Fruit fly (Drosophila melanogaster): ENCODE measurements around the gene CG18284.
A peak's percentile ranks its signal among the peaks of the same experiment; 100 is the strongest.

Gene CG18284

dm6 chr2L:10681602-10682001 is 37.8 kb downstream of the CG18284 start, which contains the start of gene CG17107:
Gene CG17107 (plus strand): TSS chr2L:10681902.
- no peak for TF ChIP-seq CG10147 (GFP tag; optimal IDR thresholded peaks at IDR 0.05)
- TF ChIP-seq CG13123 (GFP tag; optimal IDR thresholded peaks at IDR 0.05): no peak
- TF ChIP-seq CG7745 (tag; optimal IDR thresholded peaks at IDR 0.05): no peak
- no peak for TF ChIP-seq CG3726 (GFP tag; IDR thresholded peaks at IDR 0.05)
- no peak for TF ChIP-seq lmd (GFP tag; IDR thresholded peaks at IDR 0.05)
- TF ChIP-seq CG15479 (GFP tag; optimal IDR thresholded peaks at IDR 0.05): no peak

DNA sequence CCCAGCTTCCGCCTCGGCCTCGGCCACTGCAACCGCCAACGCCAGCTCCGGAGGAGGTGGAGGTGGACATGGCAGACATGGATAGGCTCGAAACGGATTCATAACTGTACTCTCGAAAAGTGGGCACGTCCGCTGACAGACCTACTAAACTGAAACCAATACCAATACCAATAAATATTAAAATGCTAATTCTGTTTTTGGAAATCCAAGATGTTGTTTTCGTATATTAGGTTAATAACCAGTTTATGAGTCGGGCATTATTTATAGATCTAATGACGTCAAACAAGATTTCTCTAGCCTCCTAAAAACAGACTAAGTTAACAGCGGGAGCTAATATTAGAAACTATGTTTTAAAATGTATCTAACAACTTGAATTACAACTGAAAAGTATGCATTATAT is 38.4 kb downstream of the CG18284 start:
- TF ChIP-seq pros (GFP tag; optimal IDR thresholded peaks at IDR 0.05) (peak; percentile 42), chinmo (GFP tag; IDR thresholded peaks at IDR 0.05; ENCODE audit: partially characterized antibody) (0 out of 4 replicates have a peak, but pooled peaks have one; percentile 50), Vsx1 (GFP tag; optimal IDR thresholded peaks at IDR 0.05) (peak; percentile 12), tx (GFP tag; optimal IDR thresholded peaks at IDR 0.05) (no peak), CG34422 (GFP tag; IDR thresholded peaks at IDR 0.05) (no peak), slbo (GFP tag; IDR thresholded peaks at IDR 0.05) (0 out of 2 replicates have a peak, but pooled peaks have one; percentile 16), Mrtf (GFP tag; IDR thresholded peaks at IDR 0.05) (no peak), Ptx1 (GFP tag; IDR thresholded peaks at IDR 0.05) (no peak), abd-A (tag; optimal IDR thresholded peaks at IDR 0.05) (peak; percentile 95), Sry-β (GFP tag; optimal IDR thresholded peaks at IDR 0.05) (no peak), CG18262 (tag; optimal IDR thresholded peaks at IDR 0.05) (no peak), CG34224 (GFP tag; IDR thresholded peaks at IDR 0.05; ENCODE audit: partially characterized antibody) (no peak), vvl (GFP tag; IDR thresholded peaks at IDR 0.05) (peak; percentile 69; the same call in 1 of the 2 replicates), CG13894 (tag; optimal IDR thresholded peaks at IDR 0.05) (peak; percentile 8), so (GFP tag; IDR thresholded peaks at IDR 0.05) (no peak)

DNA sequence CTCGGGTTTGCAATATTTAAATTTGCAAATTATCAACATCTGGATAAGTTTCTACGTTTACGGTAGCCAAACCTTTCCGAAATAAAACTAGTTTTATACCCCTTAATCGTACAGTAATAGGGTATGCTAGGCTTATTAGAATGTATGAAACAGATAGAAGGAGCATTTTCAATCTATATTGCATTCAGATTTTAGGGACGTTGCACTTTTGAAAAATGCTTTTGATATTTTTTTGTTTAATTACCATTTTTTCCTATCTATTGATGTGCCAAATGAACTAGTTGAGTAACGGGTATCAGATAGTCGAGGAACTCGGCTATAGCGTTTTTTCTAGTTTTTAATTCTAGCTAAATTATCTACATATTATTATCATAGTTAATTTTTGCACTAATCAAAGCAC is 39.1 kb downstream of the CG18284 start:
- TF ChIP-seq CG2678 (tag; optimal IDR thresholded peaks at IDR 0.05) (peak; percentile 30), CG16813 (GFP tag; IDR thresholded peaks at IDR 0.05; ENCODE audit: partially characterized antibody) (0 out of 3 replicates have a peak, but pooled peaks have one; percentile 14), CG2875 (GFP tag; optimal IDR thresholded peaks at IDR 0.05) (no peak), CG4707 (GFP tag; optimal IDR thresholded peaks at IDR 0.05) (no peak), Lim3 (GFP tag; IDR thresholded peaks at IDR 0.05) (no peak), mld (GFP tag; IDR thresholded peaks at IDR 0.05; ENCODE audit: partially characterized antibody) (no peak), CG32532 (GFP tag; IDR thresholded peaks at IDR 0.05) (peak; percentile 61), mirr (GFP tag; optimal IDR thresholded peaks at IDR 0.05) (no peak), CG14860 (GFP tag; IDR thresholded peaks at IDR 0.05; ENCODE audit: partially characterized antibody) (no peak), CG11560 (tag; IDR thresholded peaks at IDR 0.05) (no peak), eve (GFP tag; optimal IDR thresholded peaks at IDR 0.05) (no peak), CG13624 (GFP tag; optimal IDR thresholded peaks at IDR 0.05) (no peak), pita (GFP tag; optimal IDR thresholded peaks at IDR 0.05) (no peak), dysf (GFP tag; IDR thresholded peaks at IDR 0.05) (peak; percentile 5; the same call in 1 of the 3 replicates), z (GFP tag; IDR thresholded peaks at IDR 0.05) (no peak), pzg (GFP tag; optimal IDR thresholded peaks at IDR 0.05) (no peak), CG18619 (GFP tag; optimal IDR thresholded peaks at IDR 0.05) (no peak), croc (GFP tag; conservative IDR thresholded peaks at IDR 0.05) (no peak), tio (GFP tag; optimal IDR thresholded peaks at IDR 0.05) (peak; percentile 18), CG7786 (GFP tag; optimal IDR thresholded peaks at IDR 0.05) (peak; percentile 10), zen (tag; optimal IDR thresholded peaks at IDR 0.05) (no peak), maf-S (GFP tag; optimal IDR thresholded peaks at IDR 0.05) (no peak), prd (optimal IDR thresholded peaks at IDR 0.05) (no peak), prd (GFP tag; IDR thresholded peaks at IDR 0.05) (0 out of 3 replicates have a peak, but pooled peaks have one; percentile 11), al (GFP tag; IDR thresholded peaks at IDR 0.05) (peak; percentile 5; the same call in 1 of the 2 replicates), HLH54F (GFP tag; optimal IDR thresholded peaks at IDR 0.05) (no peak), CG4424 (GFP tag; optimal IDR thresholded peaks at IDR 0.05) (no peak), ftz-f1 (GFP tag; optimal IDR thresholded peaks at IDR 0.05) (no peak)
